Worm (Caenorhabditis elegans): ENCODE measurements around the gene marc-5.

DNA sequence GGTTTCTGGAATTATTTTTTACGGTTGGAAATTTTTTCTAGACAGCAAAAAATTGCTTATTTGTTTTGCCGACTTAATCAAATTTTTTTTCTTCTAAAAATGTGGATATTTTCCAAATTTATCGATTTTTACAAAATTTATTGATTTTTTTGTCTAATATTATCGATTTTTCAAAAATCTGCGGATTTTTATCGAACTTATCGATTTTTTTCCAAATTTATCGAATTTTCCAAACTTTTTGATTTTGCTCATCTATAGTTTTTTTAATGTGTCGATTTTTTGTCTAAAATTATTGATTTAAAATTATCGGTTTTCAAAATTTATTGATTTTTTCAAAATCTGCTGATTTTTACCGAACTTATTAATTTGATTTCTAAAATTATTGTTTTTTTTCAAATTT lies 14.8 kb upstream of the marc-5 start:
- TF ChIP-seq nhr-76 (tag; optimal IDR thresholded peaks at IDR 0.05) (no peak), mdl-1 (tag; optimal IDR thresholded peaks at IDR 0.05) (no peak), lsy-2 (tag; optimal IDR thresholded peaks at IDR 0.05) (no peak), ama-1 (optimal IDR thresholded peaks at IDR 0.05) (no peak), aly-2 (tag; optimal IDR thresholded peaks at IDR 0.05) (no peak), hlh-17 (GFP tag; optimal IDR thresholded peaks at IDR 0.05; ENCODE audit: borderline replicate concordance) (no peak), lin-15B (tag; optimal IDR thresholded peaks at IDR 0.05) (no peak)

Measured in whole organism, L1 larva.